Worm (Caenorhabditis elegans): ENCODE results near the gene Y49A10A.2.

- TF ChIP-seq ama-1 (optimal IDR thresholded peaks at IDR 0.05) = no peak
- no peak for TF ChIP-seq dve-1 (tag; optimal IDR thresholded peaks at IDR 0.05)
- TF ChIP-seq pag-3 (tag; optimal IDR thresholded peaks at IDR 0.05; ENCODE audit: borderline replicate concordance) = no peak
- no peak for TF ChIP-seq dmd-4 (tag; optimal IDR thresholded peaks at IDR 0.05; ENCODE audit: borderline replicate concordance)
- TF ChIP-seq syd-9 (tag; optimal IDR thresholded peaks at IDR 0.05) = no peak
- TF ChIP-seq C08G9.2 (tag; optimal IDR thresholded peaks at IDR 0.05) = no peak
- TF ChIP-seq ets-4 (tag; optimal IDR thresholded peaks at IDR 0.05) = no peak
- TF ChIP-seq fkh-6 (tag; optimal IDR thresholded peaks at IDR 0.05) = no peak
- no peak for TF ChIP-seq nfya-1 (tag; optimal IDR thresholded peaks at IDR 0.05)
- no peak for TF ChIP-seq pha-4 (tag; optimal IDR thresholded peaks at IDR 0.05)
- TF ChIP-seq nhr-232 (tag; optimal IDR thresholded peaks at IDR 0.05) = no peak
- no peak for TF ChIP-seq ceh-9 (tag; optimal IDR thresholded peaks at IDR 0.05)
Observed at ce11 chrX:10406203-10406602, 33.7 kb upstream of the Y49A10A.2 start, which contains the start of gene gur-3.
